Worm (Caenorhabditis elegans): Measurements from ENCODE around the gene srg-39.
A peak's percentile ranks its signal among the peaks of the same experiment; 100 is the strongest.
"Not testable (repeated sequence)": the region's sequence is repeated elsewhere in the genome, so short reads cannot be mapped to it uniquely, and the experiment has no call there.

The srg-39 gene

ce11 chrV:11190983-11191382 lies 38.8 kb upstream of the srg-39 start, which contains the start of gene lgc-49:
Gene lgc-49, plus strand, starts transcription at chrV:11191283.
- no peak for TF ChIP-seq snpc-4 (tag; optimal IDR thresholded peaks at IDR 0.05)
- TF ChIP-seq nhr-129 (tag; optimal IDR thresholded peaks at IDR 0.05): no peak

DNA sequence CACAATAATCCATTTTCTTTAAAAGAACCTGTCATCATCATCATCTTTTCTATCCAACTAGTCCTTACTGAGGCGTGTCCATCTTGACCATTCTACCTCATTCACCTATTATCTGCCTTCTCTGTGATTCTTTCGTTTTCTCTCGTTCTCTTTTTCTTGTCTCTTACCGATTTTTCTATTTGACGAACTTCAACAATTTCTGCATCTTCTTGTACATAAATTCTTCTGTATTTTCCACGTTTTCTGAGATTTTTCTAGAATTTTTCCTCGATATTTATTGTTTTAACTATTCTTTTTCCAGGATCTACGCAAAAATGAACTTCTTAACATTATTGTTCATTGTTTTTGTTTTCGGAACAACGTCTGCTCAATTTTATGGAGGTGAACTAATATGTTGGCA lies 30.7 kb upstream of the srg-39 start, which contains the start of gene cnc-10:
TSS of gene cnc-10 (plus strand) at position 301 of the 400 bp plus-strand sequence.
- TF ChIP-seq mdl-1 (tag; optimal IDR thresholded peaks at IDR 0.05) (no peak), nhr-25 (tag; optimal IDR thresholded peaks at IDR 0.05) (peak; percentile 61)

ce11 chrV:11180951-11181350 lies 28.7 kb upstream of the srg-39 start:
- TF ChIP-seq nhr-25 (tag; optimal IDR thresholded peaks at IDR 0.05) (peak; percentile 78), alr-1 (tag; optimal IDR thresholded peaks at IDR 0.05) (no peak)

- no peak for TF ChIP-seq peb-1 (tag; optimal IDR thresholded peaks at IDR 0.05)
- TF ChIP-seq aly-2 (tag; optimal IDR thresholded peaks at IDR 0.05): no peak
- no peak for TF ChIP-seq mdl-1 (tag; optimal IDR thresholded peaks at IDR 0.05)
- no peak for TF ChIP-seq R02D3.7 (tag; optimal IDR thresholded peaks at IDR 0.05)
- no peak for TF ChIP-seq elt-1 (tag; optimal IDR thresholded peaks at IDR 0.05)
- TF ChIP-seq nhr-11 (tag; optimal IDR thresholded peaks at IDR 0.05): no peak
- no peak for TF ChIP-seq gmeb-1 (tag; optimal IDR thresholded peaks at IDR 0.05)
- TF ChIP-seq nhr-77 (tag; optimal IDR thresholded peaks at IDR 0.05): no peak
These were observed 25.3 kb upstream of the srg-39 start, which contains the start of gene gpa-1 for ce11 chrV:11177577-11177976. Gene gpa-1, minus strand, starts transcription at chrV:11177677.

DNA sequence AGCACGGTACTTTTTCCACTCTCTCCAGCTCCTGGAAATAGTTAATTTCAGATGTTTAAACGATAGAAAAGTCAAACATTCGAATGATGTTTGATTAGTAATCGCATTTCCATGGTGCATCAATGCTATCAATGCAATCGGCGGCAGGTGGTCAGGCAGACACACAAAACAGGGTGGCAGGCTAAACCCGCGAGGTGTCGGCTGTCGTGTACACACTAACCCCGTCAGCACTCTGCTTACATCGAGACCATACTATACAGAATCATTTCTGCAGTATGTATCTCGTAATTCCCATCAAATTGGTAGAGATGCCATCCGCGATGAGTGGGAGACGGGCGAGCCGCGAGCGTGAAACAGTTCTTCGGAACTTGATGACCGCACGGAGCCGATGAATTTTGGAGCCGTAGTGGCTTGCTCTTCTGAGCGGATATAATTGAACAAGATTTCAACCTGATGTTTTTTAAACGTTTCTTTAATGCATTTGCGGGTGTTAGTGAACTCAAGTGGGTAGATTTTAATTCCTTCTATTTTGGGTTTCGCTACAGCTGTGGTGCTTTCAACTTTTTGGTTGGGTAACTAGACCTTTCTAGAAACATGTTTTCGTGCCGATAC lies 24.6 kb upstream of the srg-39 start:
- TF ChIP-seq sma-9 (GFP tag; optimal IDR thresholded peaks at IDR 0.05): peak; percentile 87
- TF ChIP-seq sma-9 (tag; optimal IDR thresholded peaks at IDR 0.05): not testable (repeated sequence)
- TF ChIP-seq crh-2 (tag; optimal IDR thresholded peaks at IDR 0.05): peak; percentile 24
- TF ChIP-seq fos-1 (tag; optimal IDR thresholded peaks at IDR 0.05): peak; percentile 45
- TF ChIP-seq F13H6.1 (tag; optimal IDR thresholded peaks at IDR 0.05): peak; percentile 65
- peak in 1 of 2 experiments; percentile 23 for TF ChIP-seq mdl-1 (tag; optimal IDR thresholded peaks at IDR 0.05)
- peak; percentile 21 for TF ChIP-seq lin-13 (GFP tag; optimal IDR thresholded peaks at IDR 0.05)
- peak; percentile 69 for TF ChIP-seq sma-3 (GFP tag; optimal IDR thresholded peaks at IDR 0.05)
- TF ChIP-seq gmeb-1 (tag; optimal IDR thresholded peaks at IDR 0.05): peak; percentile 33
- TF ChIP-seq nhr-21 (tag; optimal IDR thresholded peaks at IDR 0.05): peak; percentile 59
- TF ChIP-seq nhr-129 (tag; optimal IDR thresholded peaks at IDR 0.05): peak; percentile 29
- peak; percentile 96 for TF ChIP-seq snpc-4 (tag; optimal IDR thresholded peaks at IDR 0.05)

- peak; percentile 18 for TF ChIP-seq crh-2 (tag; optimal IDR thresholded peaks at IDR 0.05)
- TF ChIP-seq sma-3 (GFP tag; optimal IDR thresholded peaks at IDR 0.05): peak; percentile 56
- TF ChIP-seq sma-9 (GFP tag; optimal IDR thresholded peaks at IDR 0.05): peak; percentile 82
- not testable (repeated sequence) for TF ChIP-seq sma-9 (tag; optimal IDR thresholded peaks at IDR 0.05)
- peak; percentile 5 for TF ChIP-seq fos-1 (tag; optimal IDR thresholded peaks at IDR 0.05)
- peak; percentile 94 for TF ChIP-seq snpc-4 (tag; optimal IDR thresholded peaks at IDR 0.05)
These were observed 23.2 kb upstream of the srg-39 start for ce11 chrV:11175336-11175938.

- TF ChIP-seq Y55F3AM.14 (GFP tag; optimal IDR thresholded peaks at IDR 0.05) (peak; percentile 47), sem-4 (tag; optimal IDR thresholded peaks at IDR 0.05) (no peak), elt-3 (tag; optimal IDR thresholded peaks at IDR 0.05) (no peak), snpc-4 (tag; optimal IDR thresholded peaks at IDR 0.05) (peak; percentile 95), ZK546.5 (tag; optimal IDR thresholded peaks at IDR 0.05) (no peak), lsy-2 (tag; optimal IDR thresholded peaks at IDR 0.05) (peak in 1 of 2 experiments; percentile 25), crh-2 (tag; optimal IDR thresholded peaks at IDR 0.05) (peak; percentile 8), sma-9 (GFP tag; optimal IDR thresholded peaks at IDR 0.05) (peak; percentile 52), sma-9 (tag; optimal IDR thresholded peaks at IDR 0.05) (no peak), nhr-129 (tag; optimal IDR thresholded peaks at IDR 0.05) (peak; percentile 26)
These were observed 22.4 kb upstream of the srg-39 start for ce11 chrV:11174663-11175062.

- TF ChIP-seq lsy-2 (tag; optimal IDR thresholded peaks at IDR 0.05): no peak
- TF ChIP-seq blmp-1 (tag; optimal IDR thresholded peaks at IDR 0.05; ENCODE audit: insufficient read depth): no peak
- peak; percentile 2 for TF ChIP-seq F13H6.1 (tag; optimal IDR thresholded peaks at IDR 0.05)
- TF ChIP-seq sma-9 (GFP tag; optimal IDR thresholded peaks at IDR 0.05): peak; percentile 36
- no peak for TF ChIP-seq sma-9 (tag; optimal IDR thresholded peaks at IDR 0.05)
- no peak for TF ChIP-seq ztf-1 (GFP tag; conservative IDR thresholded peaks at IDR 0.05)
- TF ChIP-seq aly-2 (tag; optimal IDR thresholded peaks at IDR 0.05): no peak
- TF ChIP-seq ztf-11 (tag; optimal IDR thresholded peaks at IDR 0.05): no peak
- no peak for TF ChIP-seq ZK546.5 (tag; optimal IDR thresholded peaks at IDR 0.05)
- no peak for TF ChIP-seq crh-2 (tag; optimal IDR thresholded peaks at IDR 0.05)
- no peak for TF ChIP-seq peb-1 (tag; optimal IDR thresholded peaks at IDR 0.05)
These were observed 20.4 kb upstream of the srg-39 start for ce11 chrV:11172667-11173066.

All from whole organism, L2 larva.